Fruit fly (Drosophila melanogaster): ENCODE measurements around the gene beg.

The beg gene

dm6 chr3L:17001055-17001454 lies 34.4 kb upstream of the beg start (continued):
- TF ChIP-seq CG13296 (GFP tag; optimal IDR thresholded peaks at IDR 0.05) (peak; percentile 23), Oli (tag; optimal IDR thresholded peaks at IDR 0.05) (no peak), lab (GFP tag; optimal IDR thresholded peaks at IDR 0.05) (peak; percentile 20), gro (GFP tag; optimal IDR thresholded peaks at IDR 0.05) (peak; percentile 48), ci (GFP tag; IDR thresholded peaks at IDR 0.05) (no peak), z (GFP tag; IDR thresholded peaks at IDR 0.05) (0 out of 3 replicates have a peak, but pooled peaks have one; percentile 37), CG13894 (tag; optimal IDR thresholded peaks at IDR 0.05) (peak; percentile 77), CG14050 (GFP tag; IDR thresholded peaks at IDR 0.05) (peak; percentile 8; the same call in 1 of the 3 replicates), B-H2 (GFP tag; optimal IDR thresholded peaks at IDR 0.05) (peak; percentile 73), CG2678 (tag; optimal IDR thresholded peaks at IDR 0.05) (peak; percentile 47), CG32532 (GFP tag; IDR thresholded peaks at IDR 0.05) (peak; percentile 53; the same call in 1 of the 2 replicates), slbo (GFP tag; IDR thresholded peaks at IDR 0.05) (0 out of 2 replicates have a peak, but pooled peaks have one; percentile 31), so (GFP tag; IDR thresholded peaks at IDR 0.05) (no peak), PHDP (tag; optimal IDR thresholded peaks at IDR 0.05) (peak; percentile 42), pnt (GFP tag; optimal IDR thresholded peaks at IDR 0.05) (no peak), seq (GFP tag; IDR thresholded peaks at IDR 0.05) (no peak), CG10565 (GFP tag; optimal IDR thresholded peaks at IDR 0.05) (no peak), sug (tag; optimal IDR thresholded peaks at IDR 0.05) (peak; percentile 83), stc (GFP tag; IDR thresholded peaks at IDR 0.05) (0 out of 2 replicates have a peak, but pooled peaks have one; percentile 11), gce (GFP tag; IDR thresholded peaks at IDR 0.05) (0 out of 3 replicates have a peak, but pooled peaks have one; percentile 25), sob (GFP tag; IDR thresholded peaks at IDR 0.05) (peak; percentile 58; the same call in 1 of the 2 replicates), CG6813 (GFP tag; optimal IDR thresholded peaks at IDR 0.05) (no peak), sens-2 (GFP tag; IDR thresholded peaks at IDR 0.05) (0 out of 2 replicates have a peak, but pooled peaks have one; percentile 44), CG10543 (GFP tag; optimal IDR thresholded peaks at IDR 0.05) (peak; percentile 52), klu (GFP tag; IDR thresholded peaks at IDR 0.05) (0 out of 2 replicates have a peak, but pooled peaks have one; percentile 24)

- TF ChIP-seq CG6813 (GFP tag; optimal IDR thresholded peaks at IDR 0.05), result no peak
- no peak for TF ChIP-seq Ssrp (tag; optimal IDR thresholded peaks at IDR 0.05)
- no peak for TF ChIP-seq ro (GFP tag; IDR thresholded peaks at IDR 0.05)
- no peak for TF ChIP-seq CG11398 (GFP tag; optimal IDR thresholded peaks at IDR 0.05)
- no peak for TF ChIP-seq CG33213 (GFP tag; optimal IDR thresholded peaks at IDR 0.05)
- no peak for TF ChIP-seq salm (tag; optimal IDR thresholded peaks at IDR 0.05)
- TF ChIP-seq Bgb (GFP tag; IDR thresholded peaks at IDR 0.05; ENCODE audit: partially characterized antibody), result no peak
- no peak for TF ChIP-seq CG9797 (GFP tag; optimal IDR thresholded peaks at IDR 0.05)
- no peak for TF ChIP-seq Mes4 (GFP tag; optimal IDR thresholded peaks at IDR 0.05)
- TF ChIP-seq sr (GFP tag; IDR thresholded peaks at IDR 0.05), result no peak
- peak; percentile 52 for TF ChIP-seq Med (GFP tag)
- TF ChIP-seq CG1832 (GFP tag; optimal IDR thresholded peaks at IDR 0.05), result no peak
- no peak for TF ChIP-seq otp (GFP tag; IDR thresholded peaks at IDR 0.05)
- no peak for TF ChIP-seq Hand (GFP tag; optimal IDR thresholded peaks at IDR 0.05)
- no peak for TF ChIP-seq CG8290 (GFP tag; optimal IDR thresholded peaks at IDR 0.05)
- peak in 1 of 2 experiments; percentile 55 for TF ChIP-seq CG8290 (tag; optimal IDR thresholded peaks at IDR 0.05)
- peak; percentile 10 for TF ChIP-seq Nf-YC (tag; optimal IDR thresholded peaks at IDR 0.05)
- no peak for TF ChIP-seq usp (GFP tag; optimal IDR thresholded peaks at IDR 0.05)
- TF ChIP-seq sug (tag; optimal IDR thresholded peaks at IDR 0.05), result peak; percentile 2
- TF ChIP-seq fd64A (GFP tag; optimal IDR thresholded peaks at IDR 0.05), result no peak
- no peak for TF ChIP-seq HmgZ (tag; optimal IDR thresholded peaks at IDR 0.05)
- TF ChIP-seq cas (GFP tag; IDR thresholded peaks at IDR 0.05), result no peak
- no peak for TF ChIP-seq ap (GFP tag; IDR thresholded peaks at IDR 0.05)
- TF ChIP-seq CG18011 (GFP tag; optimal IDR thresholded peaks at IDR 0.05), result no peak
- no peak for TF ChIP-seq seq (GFP tag; IDR thresholded peaks at IDR 0.05)
- no peak for TF ChIP-seq ac (GFP tag; optimal IDR thresholded peaks at IDR 0.05)
- TF ChIP-seq CG9437 (GFP tag; optimal IDR thresholded peaks at IDR 0.05), result no peak
- no peak for TF ChIP-seq Doc2 (GFP tag; IDR thresholded peaks at IDR 0.05)
These were observed 33.2 kb upstream of the beg start for dm6 chr3L:17002140-17002849.

Measured in whole organism, embryonic.